Worm (Caenorhabditis elegans): ENCODE results near the gene cdk-11.1.

DNA sequence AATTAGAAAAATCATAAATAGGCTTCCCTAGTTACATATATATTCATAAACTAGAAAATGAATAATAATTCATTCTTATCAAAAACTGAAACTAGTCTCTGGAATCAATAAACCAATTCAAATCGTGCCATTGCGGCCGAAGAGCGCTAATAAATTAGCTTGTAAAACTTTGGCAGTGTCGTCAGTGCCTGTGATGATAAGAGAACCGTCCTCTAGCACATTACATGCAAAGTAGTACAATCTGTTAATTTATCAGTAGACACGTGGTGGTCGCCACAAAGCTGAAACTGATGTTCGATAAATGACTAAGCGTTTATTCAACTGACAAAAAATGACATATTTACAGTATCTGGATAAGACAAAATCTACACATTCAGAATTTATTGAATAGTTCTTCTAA, 3.4 kb upstream of the cdk-11.1 start:
- no peak for TF ChIP-seq lsy-2 (tag; optimal IDR thresholded peaks at IDR 0.05)
- no peak for TF ChIP-seq snpc-4 (tag; optimal IDR thresholded peaks at IDR 0.05)
- no peak for TF ChIP-seq unc-62 (GFP tag; optimal IDR thresholded peaks at IDR 0.05)
- no peak for TF ChIP-seq nhr-77 (tag; optimal IDR thresholded peaks at IDR 0.05)
- no peak for TF ChIP-seq elt-3 (tag; optimal IDR thresholded peaks at IDR 0.05)
- no peak for TF ChIP-seq lin-13 (GFP tag; optimal IDR thresholded peaks at IDR 0.05)
- no peak for TF ChIP-seq zag-1 (tag; optimal IDR thresholded peaks at IDR 0.05)
- TF ChIP-seq ceh-16 (tag; optimal IDR thresholded peaks at IDR 0.05) = no peak
- TF ChIP-seq dmd-4 (tag; optimal IDR thresholded peaks at IDR 0.05) = no peak
- no peak for TF ChIP-seq ztf-4 (tag; optimal IDR thresholded peaks at IDR 0.05)
- TF ChIP-seq fos-1 (tag; optimal IDR thresholded peaks at IDR 0.05) = peak; percentile 96
- no peak for TF ChIP-seq nhr-10 (tag; optimal IDR thresholded peaks at IDR 0.05)

All from whole organism, L2 larva.